Worm (Caenorhabditis elegans) whole organism, early embryonic: ENCODE measurements around the gene lgc-35.

Experiments
- B0310.2 ChIP-seq: sonication (generic microtip); optimal IDR thresholded peaks from 2 replicates; lab custom pipeline; 2016; ENCODE audit warnings: mild to moderate bottlenecking, missing genetic modification characterization, missing compliant biosample characterization
- F13C5.2 ChIP-seq: sonication (generic microtip); optimal IDR thresholded peaks from 2 replicates; lab custom pipeline; 2017; ENCODE audit warnings: mild to moderate bottlenecking, missing genetic modification characterization, inconsistent platforms, missing compliant biosample characterization
- aly-1 ChIP-seq: sonication (generic microtip); optimal IDR thresholded peaks from 2 replicates; lab custom pipeline; 2016; ENCODE audit warnings: missing genetic modification characterization, missing compliant biosample characterization
- ama-1 ChIP-seq: fragments of 150-350 bp; optimal IDR thresholded peaks from 2 replicates; lab custom pipeline; 2014
- ceh-13 ChIP-seq: fragments of 200-800 bp; sonication (Bioruptor generic); optimal IDR thresholded peaks from 2 replicates; lab custom pipeline; 2018; ENCODE audit warnings: mild to moderate bottlenecking, missing genetic modification characterization, missing compliant biosample characterization
- ceh-36 ChIP-seq: sonication (generic microtip); optimal IDR thresholded peaks from 2 replicates; lab custom pipeline; 2016; ENCODE audit warnings: missing genetic modification characterization, inconsistent platforms, missing compliant biosample characterization
- ets-7 ChIP-seq: sonication (generic microtip); optimal IDR thresholded peaks from 2 replicates; lab custom pipeline; 2016; ENCODE audit warnings: missing genotype, missing genetic modification characterization, missing compliant biosample characterization
- flt-1 ChIP-seq: fragments of 200-800 bp; sonication (Bioruptor generic); IDR thresholded peaks from 2 replicates; pipeline ENCODE4 v1.3.6; 2022; ENCODE audit warnings: missing genetic modification characterization, missing compliant biosample characterization
- hmbx-1 ChIP-seq: sonication (generic microtip); optimal IDR thresholded peaks from 2 replicates; lab custom pipeline; 2016; ENCODE audit warnings: mild to moderate bottlenecking, missing genetic modification characterization, missing compliant biosample characterization
- hmg-4 ChIP-seq: fragments of 200-800 bp; sonication (Bioruptor generic); optimal IDR thresholded peaks from 2 replicates; lab custom pipeline; 2018; ENCODE audit warnings: mild to moderate bottlenecking, missing genetic modification characterization, missing compliant biosample characterization
- hnd-1 ChIP-seq: sonication (generic microtip); optimal IDR thresholded peaks from 2 replicates; lab custom pipeline; 2016; ENCODE audit warnings: missing genetic modification characterization, missing compliant biosample characterization
- pes-1 ChIP-seq: fragments of 200-800 bp; sonication (Bioruptor generic); IDR thresholded peaks from 2 replicates; pipeline ENCODE4 v1.3.6; 2022; ENCODE audit warnings: missing genetic modification reagents, missing genetic modification characterization, missing compliant biosample characterization
- scrt-1 ChIP-seq: fragments of 200-800 bp; sonication (Bioruptor generic); IDR thresholded peaks from 2 replicates; pipeline ENCODE4 v1.3.6; 2022; ENCODE audit warnings: missing genetic modification characterization, missing compliant biosample characterization
- sea-1 ChIP-seq: fragments of 200-800 bp; sonication (Bioruptor generic); conservative IDR thresholded peaks from 2 replicates; pipeline ENCODE4 v1.3.6; 2022; ENCODE audit warnings: missing genetic modification characterization, missing compliant biosample characterization
- tbx-11 ChIP-seq: fragments of 200-800 bp; sonication (Bioruptor generic); IDR thresholded peaks from 2 replicates; pipeline ENCODE4 v1.3.6; 2022; ENCODE audit warnings: missing genetic modification characterization, missing compliant biosample characterization
- tbx-37 ChIP-seq: fragments of 200-800 bp; sonication (Bioruptor generic); conservative IDR thresholded peaks from 2 replicates; pipeline ENCODE4 v1.3.6; 2022; ENCODE audit warnings: missing genetic modification reagents, missing genetic modification characterization, missing compliant biosample characterization
- tra-4 ChIP-seq: sonication (generic microtip); optimal IDR thresholded peaks from 2 replicates; lab custom pipeline; 2017; ENCODE audit warnings: missing genetic modification characterization, missing compliant biosample characterization

lgc-35 gene

ce11 chrII:12866079-12866478 lies 26.1 kb upstream of the lgc-35 start:
- TF ChIP-seq hmg-4 (GFP tag; lab: Kevin White, UChicago) = no peak
- no peak for TF ChIP-seq flt-1 (GFP tag; lab: Robert Waterston, UW)
- no peak for TF ChIP-seq tbx-37 (GFP tag; lab: Robert Waterston, UW)
- TF ChIP-seq F13C5.2 (tag; lab: Kevin White, UChicago) = no peak
- TF ChIP-seq ceh-36 (tag; lab: Kevin White, UChicago) = no peak
- TF ChIP-seq scrt-1 (GFP tag; lab: Robert Waterston, UW) = no peak
- TF ChIP-seq ceh-13 (GFP tag; lab: Kevin White, UChicago) = no peak
- TF ChIP-seq pes-1 = no peak
- no peak for TF ChIP-seq tra-4 (tag; lab: Kevin White, UChicago)
- TF ChIP-seq ama-1 = no peak
- no peak for TF ChIP-seq ets-7
- TF ChIP-seq tbx-11 (GFP tag; lab: Robert Waterston, UW) = no peak
- TF ChIP-seq sea-1 (GFP tag; lab: Robert Waterston, UW) = no peak
- no peak for TF ChIP-seq aly-1 (tag; lab: Kevin White, UChicago)
- TF ChIP-seq hmbx-1 = no peak
- no peak for TF ChIP-seq B0310.2 (tag; lab: Kevin White, UChicago)

- TF ChIP-seq ets-7 (no peak), B0310.2 (tag; lab: Kevin White, UChicago) (no peak), aly-1 (tag; lab: Kevin White, UChicago) (no peak), hmg-4 (GFP tag; lab: Kevin White, UChicago) (no peak), sea-1 (GFP tag; lab: Robert Waterston, UW) (no peak), ceh-36 (tag; lab: Kevin White, UChicago) (no peak), tbx-11 (GFP tag; lab: Robert Waterston, UW) (no peak), hmbx-1 (no peak), F13C5.2 (tag; lab: Kevin White, UChicago) (no peak), hnd-1 (tag; lab: Kevin White, UChicago) (no peak), ceh-13 (GFP tag; lab: Kevin White, UChicago) (no peak), ama-1 (no peak), tbx-37 (GFP tag; lab: Robert Waterston, UW) (no peak), flt-1 (GFP tag; lab: Robert Waterston, UW) (no peak), scrt-1 (GFP tag; lab: Robert Waterston, UW) (no peak), tra-4 (tag; lab: Kevin White, UChicago) (no peak), pes-1 (no peak)
These were observed 25.6 kb upstream of the lgc-35 start, which contains the start of gene snf-5 for ce11 chrII:12865604-12866003. Gene snf-5, minus strand, starts transcription at chrII:12865785.

ce11 chrII:12855900-12856299 lies 15.9 kb upstream of the lgc-35 start, which contains the start of gene Y46G5A.29:
Gene Y46G5A.29, plus strand, starts transcription at chrII:12856200.
- TF ChIP-seq aly-1 (tag; lab: Kevin White, UChicago) (no peak), hnd-1 (tag; lab: Kevin White, UChicago) (no peak), tbx-11 (GFP tag; lab: Robert Waterston, UW) (no peak), ets-7 (no peak), B0310.2 (tag; lab: Kevin White, UChicago) (no peak), ama-1 (no peak), ceh-36 (tag; lab: Kevin White, UChicago) (no peak)

- TF ChIP-seq ceh-13 (GFP tag; lab: Kevin White, UChicago) = no peak
- TF ChIP-seq pes-1 = no peak
- TF ChIP-seq ets-7 = no peak
- no peak for TF ChIP-seq F13C5.2 (tag; lab: Kevin White, UChicago)
- no peak for TF ChIP-seq ceh-36 (tag; lab: Kevin White, UChicago)
- no peak for TF ChIP-seq hnd-1 (tag; lab: Kevin White, UChicago)
- no peak for TF ChIP-seq flt-1 (GFP tag; lab: Robert Waterston, UW)
- TF ChIP-seq tbx-11 (GFP tag; lab: Robert Waterston, UW) = no peak
- TF ChIP-seq hmbx-1 = no peak
- no peak for TF ChIP-seq scrt-1 (GFP tag; lab: Robert Waterston, UW)
- no peak for TF ChIP-seq ama-1
- TF ChIP-seq hmg-4 (GFP tag; lab: Kevin White, UChicago) = no peak
- no peak for TF ChIP-seq tbx-37 (GFP tag; lab: Robert Waterston, UW)
- TF ChIP-seq tra-4 (tag; lab: Kevin White, UChicago) = no peak
- TF ChIP-seq aly-1 (tag; lab: Kevin White, UChicago) = no peak
- no peak for TF ChIP-seq sea-1 (GFP tag; lab: Robert Waterston, UW)
These were observed 10.2 kb upstream of the lgc-35 start, which contains the start of gene Y46G5A.28 for ce11 chrII:12850129-12850528. Gene Y46G5A.28, plus strand, starts transcription at chrII:12850429.

ce11 chrII:12847736-12848135 lies 7.8 kb upstream of the lgc-35 start, which contains the start of gene pes-10:
Gene pes-10, minus strand, starts transcription at chrII:12847836.
- TF ChIP-seq hmg-4 (GFP tag; lab: Kevin White, UChicago) (no peak), F13C5.2 (tag; lab: Kevin White, UChicago) (no peak), hmbx-1 (no peak), ets-7 (no peak), scrt-1 (GFP tag; lab: Robert Waterston, UW) (no peak), aly-1 (tag; lab: Kevin White, UChicago) (no peak), tra-4 (tag; lab: Kevin White, UChicago) (no peak), ama-1 (no peak), ceh-36 (tag; lab: Kevin White, UChicago) (no peak), B0310.2 (tag; lab: Kevin White, UChicago) (no peak), ceh-13 (GFP tag; lab: Kevin White, UChicago) (no peak), pes-1 (no peak)

DNA sequence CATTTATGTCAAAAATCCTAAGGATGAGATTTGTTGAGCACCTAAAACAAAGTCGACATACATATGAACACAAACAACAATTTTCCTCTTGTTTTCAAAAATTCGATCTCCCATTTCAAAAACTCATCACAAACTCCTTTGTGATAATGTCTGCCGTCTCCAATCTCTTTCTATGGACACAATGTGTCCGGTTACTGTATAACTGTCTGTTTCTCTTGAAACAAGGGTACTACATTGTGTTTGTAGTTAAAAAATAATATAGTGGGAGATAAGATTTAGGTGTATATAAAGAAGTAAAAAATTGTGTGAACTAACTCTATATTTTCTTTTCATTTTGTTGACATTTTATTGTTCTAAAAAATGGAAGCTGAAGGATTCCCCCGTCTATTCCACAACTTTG lies 9.6 kb downstream of the lgc-35 start, which contains the start of gene bcmo-1:
Gene bcmo-1 (plus strand): TSS at position 330 of the 400 bp plus-strand sequence.
- TF ChIP-seq B0310.2 (tag; lab: Kevin White, UChicago) (no peak), ceh-13 (GFP tag; lab: Kevin White, UChicago) (no peak), sea-1 (GFP tag; lab: Robert Waterston, UW) (no peak), aly-1 (tag; lab: Kevin White, UChicago) (no peak), ets-7 (no peak)

- TF ChIP-seq scrt-1 (GFP tag; lab: Robert Waterston, UW) (no peak), tbx-11 (GFP tag; lab: Robert Waterston, UW) (no peak), B0310.2 (tag; lab: Kevin White, UChicago) (no peak), hnd-1 (tag; lab: Kevin White, UChicago) (no peak), pes-1 (no peak), hmg-4 (GFP tag; lab: Kevin White, UChicago) (no peak), ceh-36 (tag; lab: Kevin White, UChicago) (no peak), aly-1 (tag; lab: Kevin White, UChicago) (no peak), sea-1 (GFP tag; lab: Robert Waterston, UW) (no peak), tra-4 (tag; lab: Kevin White, UChicago) (no peak), ceh-13 (GFP tag; lab: Kevin White, UChicago) (no peak), hmbx-1 (no peak), flt-1 (GFP tag; lab: Robert Waterston, UW) (no peak), ama-1 (no peak), tbx-37 (GFP tag; lab: Robert Waterston, UW) (no peak)
These were observed 11.1 kb downstream of the lgc-35 start, which contains the start of gene Y46G5A.23 for ce11 chrII:12828863-12829262. Gene Y46G5A.23, minus strand, starts transcription at chrII:12828963.
